Fruit fly (Drosophila melanogaster) whole organism, embryonic: ENCODE measurements around the gene Pfas.

ENCODE experiments used
- CG10321 ChIP-seq: fragments of 200-800 bp; sonication (Bioruptor generic); IDR thresholded peaks from 2 replicates; pipeline ENCODE4 v1.3.6; 2022; ENCODE audit warnings: missing biosample characterization, missing genetic modification characterization
- CG1233 ChIP-seq: fragments of 200-800 bp; sonication (Bioruptor generic); optimal IDR thresholded peaks from 4 replicates; lab custom pipeline; 2018; ENCODE audit warnings: missing biosample characterization, mild to moderate bottlenecking, missing genetic modification characterization
- CG12942 ChIP-seq: fragments of 200-800 bp; sonication (Bioruptor generic); optimal IDR thresholded peaks from 3 replicates; lab custom pipeline; 2016; ENCODE audit warnings: missing biosample characterization, missing genetic modification characterization
- CG15073 ChIP-seq: fragments of 200-800 bp; sonication (Bioruptor generic); optimal IDR thresholded peaks from 2 replicates; lab custom pipeline; 2016; ENCODE audit warnings: missing biosample characterization, missing genetic modification characterization
- CG1647 ChIP-seq: fragments of 200-800 bp; sonication (Bioruptor generic); optimal IDR thresholded peaks from 3 replicates; lab custom pipeline; 2016; ENCODE audit warnings: missing biosample characterization, missing genetic modification characterization
- CG16863 ChIP-seq: fragments of 200-800 bp; sonication (Bioruptor generic); optimal IDR thresholded peaks from 3 replicates; lab custom pipeline; 2016; ENCODE audit warnings: missing biosample characterization, missing genetic modification characterization
- CG17328 ChIP-seq: fragments of 200-800 bp; sonication (Bioruptor generic); IDR thresholded peaks from 2 replicates; pipeline ENCODE4 v1.3.6; 2022; ENCODE audit warnings: missing biosample characterization, missing genetic modification characterization
- CG32772 ChIP-seq: fragments of 200-800 bp; sonication (Bioruptor generic); IDR thresholded peaks from 2 replicates; pipeline ENCODE4 v1.3.6; 2022; ENCODE audit warnings: missing biosample characterization, missing genetic modification characterization
- CG3726 ChIP-seq: fragments of 200-800 bp; sonication (Bioruptor generic); IDR thresholded peaks from 3 replicates; pipeline ENCODE4, ENCODE4 v1.3.6; 2022; ENCODE audit warnings: missing biosample characterization, missing genetic modification characterization
- CG3838 ChIP-seq: fragments of 200-800 bp; sonication (Bioruptor generic); optimal IDR thresholded peaks from 3 replicates; lab custom pipeline; 2016; ENCODE audit warnings: missing biosample characterization, missing genetic modification characterization
- CG42726 ChIP-seq: fragments of 200-800 bp; sonication (Bioruptor generic); IDR thresholded peaks from 2 replicates; pipeline ENCODE4 v1.3.6; 2022; ENCODE audit warnings: missing biosample characterization, missing genetic modification characterization; ENCODE audit not compliant: partially characterized antibody
- CG4404 ChIP-seq: fragments of 200-800 bp; sonication (Bioruptor generic); IDR thresholded peaks from 2 replicates; pipeline ENCODE4 v1.3.6; 2022; ENCODE audit warnings: missing biosample characterization, missing genetic modification characterization
- CG4820 ChIP-seq: fragments of 200-800 bp; sonication (Bioruptor generic); optimal IDR thresholded peaks from 3 replicates; lab custom pipeline; 2016; ENCODE audit warnings: missing biosample characterization, missing genetic modification characterization
- CG7963 ChIP-seq: fragments of 200-800 bp; sonication (Bioruptor generic); IDR thresholded peaks from 3 replicates; pipeline ENCODE4 v1.3.6; 2022; ENCODE audit warnings: missing biosample characterization, missing genetic modification characterization; ENCODE audit not compliant: partially characterized antibody
- CG9797 ChIP-seq: fragments of 200-800 bp; sonication (Bioruptor generic); optimal IDR thresholded peaks from 3 replicates; lab custom pipeline; 2018; ENCODE audit warnings: missing biosample characterization, mild to moderate bottlenecking, missing genetic modification characterization
- CG9817 ChIP-seq: fragments of 200-800 bp; sonication (Bioruptor generic); optimal IDR thresholded peaks from 2 replicates; lab custom pipeline; 2018; ENCODE audit warnings: missing biosample characterization, mild to moderate bottlenecking, missing genetic modification characterization, moderate library complexity
- Camta ChIP-seq: fragments of 200-800 bp; sonication (Bioruptor generic); optimal IDR thresholded peaks from 2 replicates; lab custom pipeline; 2016; ENCODE audit warnings: missing biosample characterization, missing genetic modification characterization
- Dad ChIP-seq: fragments of 200-800 bp; sonication (Bioruptor generic); optimal IDR thresholded peaks from 3 replicates; lab custom pipeline; 2016; ENCODE audit warnings: missing biosample characterization, missing genetic modification characterization
- Dfd ChIP-seq, 2 experiments: fragments of >200 bp; optimal IDR thresholded peaks; 2 replicates each; lab custom pipeline; 2017; ENCODE audit warnings: missing biosample characterization in 2 of 2, missing genetic modification characterization in 2 of 2
- Hey ChIP-seq: fragments of 200-800 bp; sonication (Bioruptor generic); optimal IDR thresholded peaks from 3 replicates; lab custom pipeline; 2018; ENCODE audit warnings: missing biosample characterization, mild to moderate bottlenecking, missing genetic modification characterization
- Hmx ChIP-seq: fragments of 200-800 bp; sonication (Bioruptor generic); optimal IDR thresholded peaks from 2 replicates; lab custom pipeline; 2016; ENCODE audit warnings: missing biosample characterization, missing genetic modification characterization
- MTF-1 ChIP-seq: fragments of 200-800 bp; sonication (Bioruptor generic); optimal IDR thresholded peaks from 2 replicates; lab custom pipeline; 2018; ENCODE audit warnings: missing biosample characterization, mild to moderate bottlenecking, missing genetic modification characterization, borderline replicate concordance
- Opbp ChIP-seq: fragments of 200-800 bp; sonication (Bioruptor generic); IDR thresholded peaks from 3 replicates; pipeline ENCODE4 v1.3.6; 2022; ENCODE audit warnings: missing biosample characterization, missing genetic modification characterization; ENCODE audit not compliant: partially characterized antibody
- Sry-δ ChIP-seq: fragments of 200-800 bp; sonication (Bioruptor generic); optimal IDR thresholded peaks from 2 replicates; lab custom pipeline; 2016; ENCODE audit warnings: missing biosample characterization, missing genetic modification characterization
- chif ChIP-seq, 2 experiments: fragments of 200-800 bp; sonication (Bioruptor generic); optimal IDR thresholded peaks; 3 replicates each; lab custom pipeline; 2016; ENCODE audit warnings: missing biosample characterization in 2 of 2, missing genetic modification characterization in 2 of 2
- dysf ChIP-seq: fragments of 200-800 bp; sonication (Bioruptor generic); IDR thresholded peaks from 3 replicates; pipeline ENCODE4 v1.3.6; 2022; ENCODE audit warnings: missing biosample characterization, missing genetic modification characterization
- emc ChIP-seq: fragments of 200-800 bp; sonication (Bioruptor generic); optimal IDR thresholded peaks from 2 replicates; lab custom pipeline; 2016; ENCODE audit warnings: missing biosample characterization, missing genetic modification characterization
- fd96Cb ChIP-seq: fragments of 200-800 bp; sonication (Bioruptor generic); optimal IDR thresholded peaks from 2 replicates; lab custom pipeline; 2018; ENCODE audit warnings: missing biosample characterization, mild to moderate bottlenecking, missing genetic modification characterization, moderate library complexity
- fru ChIP-seq: fragments of >200 bp; optimal IDR thresholded peaks from 2 replicates; lab custom pipeline; 2017
- grau ChIP-seq: fragments of 200-800 bp; optimal IDR thresholded peaks from 3 replicates; lab custom pipeline; 2019; ENCODE audit warnings: missing biosample characterization, mild to moderate bottlenecking, missing genetic modification characterization, moderate library complexity
- hkb ChIP-seq, 2 experiments: fragments of 200-800 bp in 1 of 2; fragments of >200 bp in 1 of 2; sonication (Bioruptor generic) in 1 of 2; IDR thresholded peaks in 1 of 2; optimal IDR thresholded peaks in 1 of 2; 2 replicates each; pipeline versions ENCODE4 v1.3.6 to Lab custom; 2017 to 2022; ENCODE audit warnings: missing biosample characterization in 1 of 2, missing genetic modification characterization in 1 of 2
- kah ChIP-seq: fragments of 200-800 bp; sonication (Bioruptor generic); optimal IDR thresholded peaks from 2 replicates; lab custom pipeline; 2018; ENCODE audit warnings: missing biosample characterization, mild to moderate bottlenecking, missing genetic modification characterization
- kay ChIP-seq: fragments of 200-800 bp; sonication (Bioruptor generic); optimal IDR thresholded peaks from 2 replicates; lab custom pipeline; 2016; ENCODE audit warnings: missing biosample characterization, missing genetic modification characterization
- lmd ChIP-seq: fragments of 200-800 bp; sonication (Bioruptor generic); IDR thresholded peaks from 2 replicates; pipeline ENCODE4 v1.3.6; 2022; ENCODE audit warnings: missing biosample characterization, missing genetic modification characterization
- lola ChIP-seq, 3 experiments: fragments of >200 bp in 2 of 3; fragments of 200-800 bp in 1 of 3; sonication (Bioruptor generic) in 1 of 3; optimal IDR thresholded peaks; 2 replicates each; lab custom pipeline; 2017 to 2019; ENCODE audit warnings: missing biosample characterization in 3 of 3, missing genetic modification characterization in 3 of 3, mild to moderate bottlenecking in 1 of 3, moderate library complexity in 1 of 3
- mam ChIP-seq: fragments of 200-800 bp; sonication (Bioruptor generic); optimal IDR thresholded peaks from 3 replicates; lab custom pipeline; 2016; ENCODE audit warnings: missing biosample characterization, missing genetic modification characterization
- mirr ChIP-seq: fragments of 200-800 bp; sonication (Bioruptor generic); optimal IDR thresholded peaks from 3 replicates; lab custom pipeline; 2018; ENCODE audit warnings: missing biosample characterization, mild to moderate bottlenecking, missing genetic modification characterization
- nerfin-1 ChIP-seq: fragments of 200-800 bp; sonication (Bioruptor generic); optimal IDR thresholded peaks from 3 replicates; lab custom pipeline; 2019; ENCODE audit warnings: missing biosample characterization, mild to moderate bottlenecking, missing genetic modification characterization, moderate library complexity
- nerfin-2 ChIP-seq: fragments of 200-800 bp; sonication (Bioruptor generic); IDR thresholded peaks from 2 replicates; pipeline ENCODE4 v1.3.6; 2022; ENCODE audit warnings: missing biosample characterization, missing genetic modification characterization; ENCODE audit not compliant: partially characterized antibody
- pnt ChIP-seq: fragments of 200-800 bp; sonication (Bioruptor generic); optimal IDR thresholded peaks from 3 replicates; lab custom pipeline; 2016; ENCODE audit warnings: missing biosample characterization, missing genetic modification characterization
- psq ChIP-seq: fragments of 200-800 bp; sonication (Bioruptor generic); optimal IDR thresholded peaks from 2 replicates; lab custom pipeline; 2017; ENCODE audit warnings: missing biosample characterization, missing genetic modification characterization
- row ChIP-seq: fragments of 200-800 bp; sonication (Bioruptor generic); IDR thresholded peaks from 3 replicates; pipeline ENCODE4 v1.3.6; 2022; ENCODE audit warnings: missing biosample characterization, missing genetic modification characterization
- scrt ChIP-seq: fragments of 200-800 bp; sonication (Bioruptor generic); optimal IDR thresholded peaks from 2 replicates; lab custom pipeline; 2018; ENCODE audit warnings: missing biosample characterization, mild to moderate bottlenecking, missing genetic modification characterization, moderate library complexity
- sug ChIP-seq: fragments of 200-800 bp; optimal IDR thresholded peaks from 2 replicates; lab custom pipeline; 2019; ENCODE audit warnings: missing biosample characterization, mild to moderate bottlenecking, missing genetic modification characterization, moderate library complexity
- trh ChIP-seq: fragments of 200-800 bp; sonication (Bioruptor generic); optimal IDR thresholded peaks from 2 replicates; lab custom pipeline; 2016; ENCODE audit warnings: missing biosample characterization, missing genetic modification characterization
- twi ChIP-seq: fragments of 200-800 bp; optimal IDR thresholded peaks from 2 replicates; lab custom pipeline; 2019; ENCODE audit warnings: missing biosample characterization, mild to moderate bottlenecking, missing genetic modification characterization, moderate library complexity
- vnd ChIP-seq: fragments of 200-800 bp; sonication (Bioruptor generic); IDR thresholded peaks from 3 replicates; pipeline ENCODE4 v1.3.6; 2022; ENCODE audit warnings: missing biosample characterization, missing genetic modification characterization; ENCODE audit not compliant: partially characterized antibody
- zen ChIP-seq: fragments of 200-800 bp; sonication (Bioruptor generic); optimal IDR thresholded peaks from 3 replicates; lab custom pipeline; 2018; ENCODE audit warnings: missing biosample characterization, mild to moderate bottlenecking, missing genetic modification characterization, moderate library complexity

Gene Pfas

dm6 chr2L:6088371-6089365 is 42.8 kb upstream of the Pfas start (continued):
- TF ChIP-seq hkb (optimal IDR thresholded peaks at IDR 0.05; lab: Kevin White, UChicago) (no peak), hkb (GFP tag; IDR thresholded peaks at IDR 0.05; lab: Robert Waterston, UW) (0 out of 2 replicates have a peak, but pooled peaks have one; percentile 11), Dad (no peak), fd96Cb (tag; lab: Kevin White, UChicago) (no peak), CG15073 (GFP tag; lab: Kevin White, UChicago) (no peak), CG17328 (GFP tag; lab: Robert Waterston, UW) (no peak), row (GFP tag; lab: Robert Waterston, UW) (peak; percentile 14; the same call in 2 of the 3 replicates), sug (tag; lab: Kevin White, UChicago) (peak; percentile 79), kay (peak; percentile 93), Sry-δ (GFP tag; lab: Kevin White, UChicago) (no peak), zen (tag; lab: Kevin White, UChicago) (peak; percentile 67), Camta (GFP tag; lab: Kevin White, UChicago) (no peak), CG1647 (GFP tag; lab: Kevin White, UChicago) (no peak), mam (peak; percentile 40), CG42726 (peak; percentile 100), CG1233 (GFP tag; lab: Kevin White, UChicago) (peak; percentile 8), grau (tag; lab: Kevin White, UChicago) (peak; percentile 54), CG32772 (no peak), MTF-1 (peak; percentile 58), dysf (no peak), twi (peak; percentile 99), Opbp (GFP tag; lab: Robert Waterston, UW) (peak; percentile 82), CG3726 (GFP tag; lab: Robert Waterston, UW) (no peak), CG4820 (GFP tag; lab: Kevin White, UChicago) (no peak), kah (peak; percentile 47), vnd (no peak), Dfd (GFP tag; optimal IDR thresholded peaks at IDR 0.05; lab: Kevin White, UChicago) (no peak), CG9797 (GFP tag; lab: Kevin White, UChicago) (no peak), scrt (peak; percentile 64), mirr (GFP tag; lab: Kevin White, UChicago) (peak; percentile 94), nerfin-2 (peak; percentile 51; the same call in 1 of the 2 replicates), CG12942 (no peak), CG16863 (GFP tag; lab: Kevin White, UChicago) (no peak), fru (lab: Kevin White, UChicago) (peak; percentile 66), psq (GFP tag; lab: Kevin White, UChicago) (no peak), Hey (tag; lab: Kevin White, UChicago) (peak; percentile 96), nerfin-1 (tag; lab: Kevin White, UChicago) (peak; percentile 76), Hmx (GFP tag; lab: Kevin White, UChicago) (no peak), CG10321 (GFP tag; lab: Robert Waterston, UW) (no peak), CG9817 (tag; lab: Kevin White, UChicago) (no peak), CG7963 (no peak), pnt (GFP tag; lab: Kevin White, UChicago) (no peak), lmd (GFP tag; lab: Robert Waterston, UW) (peak; percentile 25; the same call in 1 of the 2 replicates), chif (GFP tag; optimal IDR thresholded peaks at IDR 0.05; lab: Kevin White, UChicago) (peak in 1 of 2 experiments; percentile 10), CG3838 (peak; percentile 61), CG4404 (GFP tag; lab: Robert Waterston, UW) (no peak), lola (GFP tag; optimal IDR thresholded peaks at IDR 0.05; lab: Kevin White, UChicago) (peak in 1 of 3 experiments; percentile 2), emc (GFP tag; lab: Kevin White, UChicago) (no peak), trh (GFP tag; lab: Kevin White, UChicago) (no peak)
